Worm (Caenorhabditis elegans): ENCODE data around the gene K08D9.4.

ce11 chrV:3171625-3172024 is 28.6 kb downstream of the K08D9.4 start:
- TF ChIP-seq nhr-10 (tag; optimal IDR thresholded peaks at IDR 0.05) (no peak), ZK546.5 (tag; optimal IDR thresholded peaks at IDR 0.05) (no peak), daf-12 (tag; optimal IDR thresholded peaks at IDR 0.05) (no peak), zag-1 (tag; optimal IDR thresholded peaks at IDR 0.05) (no peak), fkh-10 (GFP tag; optimal IDR thresholded peaks at IDR 0.05) (no peak), mdl-1 (tag; optimal IDR thresholded peaks at IDR 0.05) (no peak), ama-1 (optimal IDR thresholded peaks at IDR 0.05) (no peak), jun-1 (tag; optimal IDR thresholded peaks at IDR 0.05) (no peak), T26A8.4 (GFP tag; IDR thresholded peaks at IDR 0.05) (no peak)
